Fruit fly (Drosophila melanogaster) whole organism, embryonic: Measurements from ENCODE around the gene shd.

Experiments
- CG10543 ChIP-seq: fragments of 200-800 bp; sonication (Bioruptor generic); optimal IDR thresholded peaks from 3 replicates; lab custom pipeline; 2017; ENCODE audit warnings: missing biosample characterization, mild to moderate bottlenecking, missing genetic modification characterization, moderate library complexity
- CG12769 ChIP-seq: fragments of 200-800 bp; sonication (Bioruptor generic); optimal IDR thresholded peaks from 2 replicates; lab custom pipeline; 2019; ENCODE audit warnings: missing biosample characterization, mild to moderate bottlenecking, missing genetic modification characterization, moderate library complexity
- CG7928 ChIP-seq: fragments of 200-800 bp; sonication (Bioruptor generic); optimal IDR thresholded peaks from 2 replicates; lab custom pipeline; 2017; ENCODE audit warnings: missing biosample characterization, mild to moderate bottlenecking, missing genetic modification characterization
- CG9932 ChIP-seq: fragments of 200-800 bp; sonication (Bioruptor generic); IDR thresholded peaks from 2 replicates; pipeline ENCODE4 v1.3.6; 2022; ENCODE audit warnings: missing biosample characterization, missing genetic modification characterization
- Scr ChIP-seq: fragments of 200-800 bp; sonication (Bioruptor generic); IDR thresholded peaks from 2 replicates; pipeline ENCODE4 v1.3.6; 2022; ENCODE audit warnings: missing biosample characterization, missing genetic modification characterization; ENCODE audit not compliant: partially characterized antibody
- cas ChIP-seq: fragments of 200-800 bp; sonication (Bioruptor generic); IDR thresholded peaks from 2 replicates; pipeline ENCODE4 v1.3.6; 2022; ENCODE audit warnings: missing biosample characterization, missing genetic modification characterization
- pum ChIP-seq: fragments of 200-800 bp; sonication (Bioruptor generic); optimal IDR thresholded peaks from 2 replicates; lab custom pipeline; 2016; ENCODE audit warnings: missing biosample characterization, missing genetic modification characterization
- zf30C ChIP-seq: fragments of 200-800 bp; sonication (Bioruptor generic); optimal IDR thresholded peaks from 3 replicates; lab custom pipeline; 2018; ENCODE audit warnings: missing biosample characterization, mild to moderate bottlenecking, missing genetic modification characterization

DNA sequence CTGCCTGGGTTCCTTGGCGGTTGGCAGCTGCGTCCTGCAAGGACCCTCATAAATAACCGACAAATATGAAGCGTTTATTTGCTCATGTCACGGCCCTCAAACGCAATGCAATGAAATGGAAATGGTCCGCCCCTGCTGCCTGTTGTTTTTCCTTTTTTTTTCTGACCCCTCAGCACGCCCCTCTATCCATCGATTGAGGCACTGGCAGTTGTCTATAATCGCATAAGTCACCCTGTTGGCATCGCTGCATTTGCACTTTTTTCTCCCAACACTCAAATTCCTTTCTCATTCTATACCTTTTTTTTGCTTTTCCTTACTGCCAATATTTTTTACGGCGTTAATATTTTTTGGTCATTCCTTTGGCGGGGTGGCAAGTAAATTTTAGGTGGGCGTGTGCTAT is 22.1 kb upstream of the shd start:
- TF ChIP-seq CG9932 (GFP tag; lab: Robert Waterston, UW), result no peak
- no peak for TF ChIP-seq Scr
- no peak for TF ChIP-seq CG12769 (tag; lab: Kevin White, UChicago)
- TF ChIP-seq cas (GFP tag; lab: Robert Waterston, UW), result no peak
- TF ChIP-seq CG7928 (GFP tag; lab: Kevin White, UChicago), result no peak
- no peak for TF ChIP-seq pum (GFP tag; lab: Kevin White, UChicago)
- TF ChIP-seq CG10543 (GFP tag; lab: Kevin White, UChicago), result no peak
- TF ChIP-seq zf30C, result no peak
